Worm (Caenorhabditis elegans): ENCODE data around the gene C02B8.7.

ce11 chrX:8169534-8169933, 31.9 kb upstream of the C02B8.7 start, which contains the start of gene C17H11.2:
- no peak for TF ChIP-seq nhr-237 (tag; optimal IDR thresholded peaks at IDR 0.05)
- no peak for TF ChIP-seq ets-5 (GFP tag; IDR thresholded peaks at IDR 0.05)
- TF ChIP-seq nhr-77 (tag; optimal IDR thresholded peaks at IDR 0.05), result no peak
- TF ChIP-seq unc-62 (GFP tag; optimal IDR thresholded peaks at IDR 0.05), result no peak
- no peak for TF ChIP-seq ama-1 (optimal IDR thresholded peaks at IDR 0.05)
- peak in 1 of 6 experiments; percentile 5 for TF ChIP-seq elt-3 (tag; optimal IDR thresholded peaks at IDR 0.05)
- no peak for TF ChIP-seq fkh-4 (tag; optimal IDR thresholded peaks at IDR 0.05; ENCODE audit: borderline replicate concordance)
- no peak for TF ChIP-seq lin-15B (tag; optimal IDR thresholded peaks at IDR 0.05)
